Fruit fly (Drosophila melanogaster): ENCODE results near the gene plh.

Gene plh

dm6 chr3R:4960107-4960506 lies 50.7 kb downstream of the plh start:
- TF ChIP-seq CG12605 (GFP tag; IDR thresholded peaks at IDR 0.05) (no peak), EcR (GFP tag; optimal IDR thresholded peaks at IDR 0.05) (peak; percentile 73)

DNA sequence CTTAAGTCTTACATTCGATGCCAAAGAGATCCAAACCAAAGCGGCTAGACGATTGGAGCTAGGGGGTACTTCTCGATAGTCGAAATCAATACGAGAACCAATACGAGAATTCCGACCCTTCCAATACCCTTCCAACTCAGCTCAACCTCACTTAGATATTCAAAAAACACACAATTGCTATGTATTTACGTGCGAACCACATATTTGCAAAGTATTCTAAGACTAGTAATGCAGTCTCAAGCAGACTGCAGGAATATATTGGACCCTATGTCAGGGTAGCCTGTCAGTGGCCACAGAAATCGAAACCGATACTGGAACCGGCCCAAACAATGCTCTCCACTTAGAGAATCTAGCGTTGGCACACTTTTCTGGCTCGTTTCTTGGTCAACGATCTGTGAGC lies 53.0 kb downstream of the plh start:
- no peak for TF ChIP-seq EcR (GFP tag; optimal IDR thresholded peaks at IDR 0.05)
- TF ChIP-seq rn (GFP tag; IDR thresholded peaks at IDR 0.05) = peak; percentile 22; the same call in 1 of the 2 replicates
- TF ChIP-seq CG32121 (GFP tag; IDR thresholded peaks at IDR 0.05) = peak; percentile 64
- TF ChIP-seq Snoo (tag; optimal IDR thresholded peaks at IDR 0.05) = no peak
- TF ChIP-seq Ets98B (GFP tag; IDR thresholded peaks at IDR 0.05) = peak; percentile 58
- TF ChIP-seq CG14655 (GFP tag; optimal IDR thresholded peaks at IDR 0.05) = peak; percentile 73
- TF ChIP-seq CG8301 (tag; optimal IDR thresholded peaks at IDR 0.05) = peak; percentile 72
- TF ChIP-seq CG4496 (GFP tag; IDR thresholded peaks at IDR 0.05) = peak; percentile 55; the same call in 2 of the 3 replicates
- TF ChIP-seq CG12605 (GFP tag; IDR thresholded peaks at IDR 0.05) = 0 out of 2 replicates have a peak, but pooled peaks have one; percentile 30
- TF ChIP-seq CG17806 (tag; optimal IDR thresholded peaks at IDR 0.05) = no peak
- TF ChIP-seq D1 (tag; optimal IDR thresholded peaks at IDR 0.05) = no peak
- TF ChIP-seq CG10348 (GFP tag; IDR thresholded peaks at IDR 0.05) = 0 out of 2 replicates have a peak, but pooled peaks have one; percentile 30
- no peak for TF ChIP-seq Pif1A (GFP tag; optimal IDR thresholded peaks at IDR 0.05)
- TF ChIP-seq fd96Ca (GFP tag; IDR thresholded peaks at IDR 0.05) = peak; percentile 55; the same call in 2 of the 3 replicates
- TF ChIP-seq CG9948 (tag; optimal IDR thresholded peaks at IDR 0.05) = no peak
- TF ChIP-seq gl (tag; optimal IDR thresholded peaks at IDR 0.05) = no peak
- no peak for TF ChIP-seq CG8159 (tag; optimal IDR thresholded peaks at IDR 0.05)
- TF ChIP-seq Pif1B (GFP tag; optimal IDR thresholded peaks at IDR 0.05) = no peak
- no peak for TF ChIP-seq CG34367 (tag; optimal IDR thresholded peaks at IDR 0.05)
- TF ChIP-seq CG13204 (GFP tag; optimal IDR thresholded peaks at IDR 0.05) = no peak
- TF ChIP-seq CG15710 (tag; optimal IDR thresholded peaks at IDR 0.05) = no peak

dm6 chr3R:4955152-4955551 lies 55.7 kb downstream of the plh start, which contains the start of gene Jhbp3:
TSS of gene Jhbp3 (minus strand) at chr3R:4955252.
- TF ChIP-seq fd96Ca (GFP tag; IDR thresholded peaks at IDR 0.05) (no peak), CG12605 (GFP tag; IDR thresholded peaks at IDR 0.05) (no peak), CG10348 (GFP tag; IDR thresholded peaks at IDR 0.05) (no peak), Snoo (tag; optimal IDR thresholded peaks at IDR 0.05) (no peak), D1 (tag; optimal IDR thresholded peaks at IDR 0.05) (no peak), CG14655 (GFP tag; optimal IDR thresholded peaks at IDR 0.05) (no peak), CG8159 (tag; optimal IDR thresholded peaks at IDR 0.05) (no peak), Pif1B (GFP tag; optimal IDR thresholded peaks at IDR 0.05) (no peak), EcR (GFP tag; optimal IDR thresholded peaks at IDR 0.05) (no peak), CG9948 (tag; optimal IDR thresholded peaks at IDR 0.05) (no peak), rn (GFP tag; IDR thresholded peaks at IDR 0.05) (no peak), Pif1A (GFP tag; optimal IDR thresholded peaks at IDR 0.05) (no peak), CG32121 (GFP tag; IDR thresholded peaks at IDR 0.05) (no peak), CG13204 (GFP tag; optimal IDR thresholded peaks at IDR 0.05) (no peak), CG34367 (tag; optimal IDR thresholded peaks at IDR 0.05) (no peak)

DNA sequence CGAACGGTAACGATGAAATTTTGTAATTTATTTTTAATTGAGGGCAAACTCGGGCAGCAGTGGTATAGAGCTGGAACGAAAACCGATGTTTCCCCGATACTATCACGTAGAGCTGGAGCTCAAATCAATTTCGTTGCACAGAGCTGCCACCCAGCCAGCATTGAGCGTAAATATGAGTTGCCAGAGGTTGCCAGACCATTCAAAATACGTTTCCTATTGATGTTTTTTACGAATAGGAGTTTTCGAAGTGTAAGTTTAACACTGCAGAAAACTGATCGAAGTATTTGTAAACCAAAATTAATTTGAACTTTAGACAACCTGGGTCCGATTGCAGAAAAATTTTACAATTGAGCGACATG lies 58.3 kb downstream of the plh start, which contains the start of gene Ubc6:
Ubc6 (minus strand) TSS at position 112 of the 359 bp plus-strand sequence.
- TF ChIP-seq Pif1A (GFP tag; optimal IDR thresholded peaks at IDR 0.05) = peak; percentile 15
- TF ChIP-seq gl (tag; optimal IDR thresholded peaks at IDR 0.05) = no peak
- TF ChIP-seq CG9948 (tag; optimal IDR thresholded peaks at IDR 0.05) = no peak
- no peak for TF ChIP-seq CG14655 (GFP tag; optimal IDR thresholded peaks at IDR 0.05)
- no peak for TF ChIP-seq fd96Ca (GFP tag; IDR thresholded peaks at IDR 0.05)
- peak; percentile 30 for TF ChIP-seq D1 (tag; optimal IDR thresholded peaks at IDR 0.05)
- TF ChIP-seq Pif1B (GFP tag; optimal IDR thresholded peaks at IDR 0.05) = peak; percentile 30
- no peak for TF ChIP-seq Ets98B (GFP tag; IDR thresholded peaks at IDR 0.05)
- TF ChIP-seq CG8159 (tag; optimal IDR thresholded peaks at IDR 0.05) = peak; percentile 15
- peak; percentile 21 for TF ChIP-seq CG15710 (tag; optimal IDR thresholded peaks at IDR 0.05)
- TF ChIP-seq CG34367 (tag; optimal IDR thresholded peaks at IDR 0.05) = peak; percentile 1

- no peak for TF ChIP-seq fd96Ca (GFP tag; IDR thresholded peaks at IDR 0.05)
- peak; percentile 52 for TF ChIP-seq EcR (GFP tag; optimal IDR thresholded peaks at IDR 0.05)
Measured at dm6 chr3R:4951764-4952570, 58.9 kb downstream of the plh start.

DNA sequence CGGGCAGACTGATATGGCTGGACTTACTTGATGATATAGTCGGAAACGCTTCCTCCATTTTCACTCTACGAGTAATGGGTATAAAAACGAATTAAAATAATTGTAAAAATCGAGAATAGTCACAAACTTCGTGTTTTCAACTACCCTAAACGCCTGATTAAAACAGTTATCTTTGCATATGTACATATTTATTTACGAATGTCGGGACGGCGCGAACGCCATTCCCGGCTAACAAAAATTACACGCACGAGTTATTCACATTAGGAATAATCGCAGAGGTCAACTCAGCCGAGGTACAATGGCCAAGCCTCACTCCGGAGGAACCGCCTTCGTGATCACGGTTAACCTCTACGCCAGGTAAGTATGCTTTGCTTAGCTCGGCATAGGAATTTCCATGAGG lies 63.1 kb downstream of the plh start:
- no peak for TF ChIP-seq gl (tag; optimal IDR thresholded peaks at IDR 0.05)
- no peak for TF ChIP-seq CG13204 (GFP tag; optimal IDR thresholded peaks at IDR 0.05)
- TF ChIP-seq CG12605 (GFP tag; IDR thresholded peaks at IDR 0.05) = no peak
- no peak for TF ChIP-seq Pif1A (GFP tag; optimal IDR thresholded peaks at IDR 0.05)
- no peak for TF ChIP-seq fd96Ca (GFP tag; IDR thresholded peaks at IDR 0.05)
- no peak for TF ChIP-seq D1 (tag; optimal IDR thresholded peaks at IDR 0.05)
- no peak for TF ChIP-seq CG10348 (GFP tag; IDR thresholded peaks at IDR 0.05)
- no peak for TF ChIP-seq CG34367 (tag; optimal IDR thresholded peaks at IDR 0.05)
- no peak for TF ChIP-seq Pif1B (GFP tag; optimal IDR thresholded peaks at IDR 0.05)
- TF ChIP-seq EcR (GFP tag; optimal IDR thresholded peaks at IDR 0.05) = no peak
- no peak for TF ChIP-seq CG4496 (GFP tag; IDR thresholded peaks at IDR 0.05)
- no peak for TF ChIP-seq CG15710 (tag; optimal IDR thresholded peaks at IDR 0.05)
- no peak for TF ChIP-seq Ets98B (GFP tag; IDR thresholded peaks at IDR 0.05)
- TF ChIP-seq CG8301 (tag; optimal IDR thresholded peaks at IDR 0.05) = no peak
- TF ChIP-seq Snoo (tag; optimal IDR thresholded peaks at IDR 0.05) = no peak
- no peak for TF ChIP-seq CG17806 (tag; optimal IDR thresholded peaks at IDR 0.05)
